Worm (Caenorhabditis elegans): ENCODE measurements around the gene spcs-3.

DNA sequence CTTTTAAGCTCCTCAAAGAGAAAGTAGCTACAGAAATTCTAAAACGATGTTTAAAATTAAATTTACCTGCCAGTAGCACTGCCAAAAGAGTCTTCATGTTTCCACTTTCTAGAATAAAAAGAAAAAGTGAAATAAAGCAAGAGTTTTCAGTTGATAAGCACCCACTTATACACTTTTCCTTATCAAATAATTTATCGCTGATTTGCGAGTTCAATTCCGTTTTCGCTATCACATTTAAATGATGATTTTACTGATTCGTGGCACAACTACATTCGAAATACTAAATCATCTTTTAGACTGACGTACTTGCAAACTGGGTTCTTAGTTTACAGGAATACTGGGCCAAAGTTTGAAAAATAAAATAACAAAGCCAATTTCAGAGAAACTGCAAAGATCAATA, 6.1 kb downstream of the spcs-3 start, which contains the start of gene K12H4.7:
- TF ChIP-seq nhr-2 (tag; optimal IDR thresholded peaks at IDR 0.05) = no peak
- no peak for TF ChIP-seq unc-120 (tag; optimal IDR thresholded peaks at IDR 0.05; ENCODE audit: poor library complexity, severe bottlenecking)
- TF ChIP-seq elt-1 (tag; optimal IDR thresholded peaks at IDR 0.05; ENCODE audit: borderline replicate concordance, insufficient read depth) = no peak
- TF ChIP-seq pha-4 (tag; optimal IDR thresholded peaks at IDR 0.05) = no peak

All from whole organism, mixed stage, embryonic.